Fruit fly (Drosophila melanogaster) whole organism, embryonic: ENCODE measurements around the gene Sap30.

Source experiments
- Bdp1 ChIP-seq: fragments of 200-800 bp; sonication (Bioruptor generic); optimal IDR thresholded peaks from 3 replicates; lab custom pipeline; 2016; ENCODE audit warnings: missing biosample characterization, missing genetic modification characterization
- Bteb2 ChIP-seq: fragments of 200-800 bp; sonication (Bioruptor generic); optimal IDR thresholded peaks from 2 replicates; lab custom pipeline; 2016; ENCODE audit warnings: missing biosample characterization, missing genetic modification characterization
- CG10147 ChIP-seq: fragments of 200-800 bp; sonication (Bioruptor generic); optimal IDR thresholded peaks from 2 replicates; lab custom pipeline; 2019; ENCODE audit warnings: missing biosample characterization, mild to moderate bottlenecking, missing genetic modification characterization, moderate library complexity
- CG10543 ChIP-seq: fragments of 200-800 bp; sonication (Bioruptor generic); optimal IDR thresholded peaks from 3 replicates; lab custom pipeline; 2017; ENCODE audit warnings: missing biosample characterization, mild to moderate bottlenecking, missing genetic modification characterization, moderate library complexity
- CG11560 ChIP-seq: fragments of 200-800 bp; sonication (Bioruptor generic); IDR thresholded peaks from 3 replicates; pipeline ENCODE4 v1.3.6; 2022; ENCODE audit warnings: missing biosample characterization, missing genetic modification characterization
- CG11695 ChIP-seq: fragments of 200-800 bp; sonication (Bioruptor generic); IDR thresholded peaks from 3 replicates; pipeline ENCODE4 v1.3.6; 2022; ENCODE audit warnings: missing biosample characterization, missing genetic modification characterization
- CG13424 ChIP-seq: fragments of 200-800 bp; sonication (Bioruptor generic); optimal IDR thresholded peaks from 2 replicates; lab custom pipeline; 2019; ENCODE audit warnings: missing biosample characterization, mild to moderate bottlenecking, missing genetic modification characterization, moderate library complexity
- CG1603 ChIP-seq: fragments of 200-800 bp; sonication (Bioruptor generic); optimal IDR thresholded peaks from 2 replicates; lab custom pipeline; 2019; ENCODE audit warnings: missing biosample characterization, mild to moderate bottlenecking, missing genetic modification characterization, moderate library complexity
- CG18599 ChIP-seq: fragments of 200-800 bp; sonication (Bioruptor generic); optimal IDR thresholded peaks from 3 replicates; lab custom pipeline; 2017; ENCODE audit warnings: missing biosample characterization, missing genetic modification characterization, mild to moderate bottlenecking, moderate library complexity, missing genetic modification reagents
- CG3163 ChIP-seq: fragments of 200-800 bp; sonication (Bioruptor generic); optimal IDR thresholded peaks from 3 replicates; lab custom pipeline; 2016; ENCODE audit warnings: missing biosample characterization, missing genetic modification characterization
- CG34422 ChIP-seq: fragments of 200-800 bp; sonication (Bioruptor generic); IDR thresholded peaks from 3 replicates; pipeline ENCODE4 v1.3.6; 2022; ENCODE audit warnings: missing biosample characterization, missing genetic modification characterization
- CG3838 ChIP-seq: fragments of 200-800 bp; sonication (Bioruptor generic); optimal IDR thresholded peaks from 3 replicates; lab custom pipeline; 2016; ENCODE audit warnings: missing biosample characterization, missing genetic modification characterization
- CG4820 ChIP-seq: fragments of 200-800 bp; sonication (Bioruptor generic); optimal IDR thresholded peaks from 3 replicates; lab custom pipeline; 2016; ENCODE audit warnings: missing biosample characterization, missing genetic modification characterization
- CG6175 ChIP-seq: fragments of 200-800 bp; sonication (Bioruptor generic); IDR thresholded peaks from 3 replicates; pipeline ENCODE4 v1.3.6; 2022; ENCODE audit warnings: missing biosample characterization, missing genetic modification characterization
- CG6272 ChIP-seq: fragments of 200-800 bp; sonication (Bioruptor generic); IDR thresholded peaks from 2 replicates; pipeline ENCODE4 v1.3.6; 2022; ENCODE audit warnings: missing biosample characterization, missing genetic modification characterization
- CG6791 ChIP-seq: fragments of 200-800 bp; sonication (Bioruptor generic); IDR thresholded peaks from 3 replicates; pipeline ENCODE4 v1.3.6; 2022; ENCODE audit warnings: missing biosample characterization, missing genetic modification characterization; ENCODE audit not compliant: partially characterized antibody
- CG7372 ChIP-seq: fragments of 200-800 bp; sonication (Bioruptor generic); IDR thresholded peaks from 2 replicates; pipeline ENCODE4 v1.3.6; 2022; ENCODE audit warnings: missing biosample characterization, missing genetic modification characterization
- CG7963 ChIP-seq: fragments of 200-800 bp; sonication (Bioruptor generic); IDR thresholded peaks from 3 replicates; pipeline ENCODE4 v1.3.6; 2022; ENCODE audit warnings: missing biosample characterization, missing genetic modification characterization; ENCODE audit not compliant: partially characterized antibody
- CG8290 ChIP-seq, 3 experiments: fragments of 200-800 bp; sonication (Bioruptor generic); optimal IDR thresholded peaks; 2 replicates each; lab custom pipeline; 2016 to 2019; ENCODE audit warnings: missing biosample characterization in 3 of 3, missing genetic modification characterization in 3 of 3, mild to moderate bottlenecking in 2 of 3, moderate library complexity in 1 of 3
- CoRest ChIP-seq: fragments of 200-800 bp; sonication (Bioruptor generic); optimal IDR thresholded peaks from 3 replicates; lab custom pipeline; 2018; ENCODE audit warnings: missing biosample characterization, mild to moderate bottlenecking, missing genetic modification characterization, moderate library complexity
- Dp ChIP-seq: fragments of 200-800 bp; sonication (Bioruptor generic); optimal IDR thresholded peaks from 2 replicates; lab custom pipeline; 2018; ENCODE audit warnings: missing biosample characterization, mild to moderate bottlenecking, missing genetic modification characterization, moderate library complexity
- Gsc ChIP-seq: fragments of 200-800 bp; sonication (Bioruptor generic); IDR thresholded peaks from 2 replicates; pipeline ENCODE4 v1.3.6; 2022; ENCODE audit warnings: missing biosample characterization, missing genetic modification characterization
- Lhr ChIP-seq: fragments of 200-800 bp; sonication (Bioruptor generic); optimal IDR thresholded peaks from 3 replicates; lab custom pipeline; 2017; ENCODE audit warnings: mild to moderate bottlenecking, missing biosample characterization, missing genetic modification reagents, missing genetic modification characterization
- Max ChIP-seq: fragments of 200-800 bp; sonication (Bioruptor generic); optimal IDR thresholded peaks from 2 replicates; lab custom pipeline; 2016; ENCODE audit warnings: missing biosample characterization, mild to moderate bottlenecking, missing genetic modification characterization
- Nf-YA ChIP-seq: fragments of 200-800 bp; sonication (Bioruptor generic); IDR thresholded peaks from 2 replicates; pipeline ENCODE4 v1.3.6; 2022; ENCODE audit warnings: missing biosample characterization, missing genetic modification characterization
- Opbp ChIP-seq: fragments of 200-800 bp; sonication (Bioruptor generic); IDR thresholded peaks from 3 replicates; pipeline ENCODE4 v1.3.6; 2022; ENCODE audit warnings: missing biosample characterization, missing genetic modification characterization; ENCODE audit not compliant: partially characterized antibody
- Ptx1 ChIP-seq: fragments of 200-800 bp; sonication (Bioruptor generic); IDR thresholded peaks from 2 replicates; pipeline ENCODE4 v1.3.6; 2022; ENCODE audit warnings: missing biosample characterization, missing genetic modification characterization
- Stat92E ChIP-seq, 3 experiments: fragments of >200 bp in 2 of 3; fragments of 200-800 bp in 1 of 3; sonication (Bioruptor generic) in 1 of 3; optimal IDR thresholded peaks; 2 replicates each; lab custom pipeline; 2017 to 2019; ENCODE audit warnings: missing biosample characterization in 3 of 3, missing genetic modification characterization in 3 of 3, mild to moderate bottlenecking in 1 of 3, moderate library complexity in 1 of 3
- YL-1 ChIP-seq: fragments of 200-800 bp; sonication (Bioruptor generic); optimal IDR thresholded peaks from 3 replicates; lab custom pipeline; 2017; ENCODE audit warnings: missing biosample characterization, mild to moderate bottlenecking, missing genetic modification characterization
- ara ChIP-seq: fragments of 200-800 bp; sonication (Bioruptor generic); IDR thresholded peaks from 2 replicates; pipeline ENCODE4 v1.3.6; 2022; ENCODE audit warnings: missing biosample characterization, missing genetic modification characterization
- cato ChIP-seq: fragments of 200-800 bp; sonication (Bioruptor generic); optimal IDR thresholded peaks from 2 replicates; lab custom pipeline; 2016; ENCODE audit warnings: missing biosample characterization, missing genetic modification characterization, borderline replicate concordance
- cwo ChIP-seq: fragments of 200-800 bp; sonication (Bioruptor generic); optimal IDR thresholded peaks from 3 replicates; lab custom pipeline; 2017; ENCODE audit warnings: missing biosample characterization, missing genetic modification characterization, mild to moderate bottlenecking, moderate library complexity, missing genetic modification reagents
- da ChIP-seq: fragments of 200-800 bp; sonication (Bioruptor generic); optimal IDR thresholded peaks from 2 replicates; lab custom pipeline; 2016; ENCODE audit warnings: missing biosample characterization, missing genetic modification characterization
- dmrt11E ChIP-seq: fragments of 200-800 bp; sonication (Bioruptor generic); optimal IDR thresholded peaks from 3 replicates; lab custom pipeline; 2018; ENCODE audit warnings: missing biosample characterization, mild to moderate bottlenecking, missing genetic modification characterization, moderate library complexity
- fd64A ChIP-seq: fragments of 200-800 bp; sonication (Bioruptor generic); optimal IDR thresholded peaks from 3 replicates; lab custom pipeline; 2018; ENCODE audit warnings: missing biosample characterization, mild to moderate bottlenecking, missing genetic modification characterization
- grn ChIP-seq: fragments of 200-800 bp; sonication (Bioruptor generic); optimal IDR thresholded peaks from 3 replicates; lab custom pipeline; 2017; ENCODE audit warnings: missing biosample characterization, missing genetic modification characterization
- gt ChIP-seq: fragments of 200-800 bp; sonication (Bioruptor generic); IDR thresholded peaks from 2 replicates; pipeline ENCODE4 v1.3.6; 2022; ENCODE audit warnings: missing biosample characterization, missing genetic modification characterization
- hth ChIP-seq: fragments of >200 bp; optimal IDR thresholded peaks from 2 replicates; lab custom pipeline; 2017; ENCODE audit warnings: inconsistent platforms
- ken ChIP-seq: fragments of 200-800 bp; sonication (Bioruptor generic); IDR thresholded peaks from 3 replicates; pipeline ENCODE4 v1.3.6; 2022; ENCODE audit warnings: missing biosample characterization, missing genetic modification characterization
- klu ChIP-seq: fragments of 200-800 bp; sonication (Bioruptor generic); IDR thresholded peaks from 2 replicates; pipeline ENCODE4 v1.3.6; 2022; ENCODE audit warnings: missing biosample characterization, missing genetic modification characterization
- nau ChIP-seq: fragments of 200-800 bp; sonication (Bioruptor generic); optimal IDR thresholded peaks from 3 replicates; lab custom pipeline; 2017; ENCODE audit warnings: missing biosample characterization, mild to moderate bottlenecking, missing genetic modification characterization, missing genetic modification reagents
- oc ChIP-seq: fragments of 200-800 bp; sonication (Bioruptor generic); optimal IDR thresholded peaks from 2 replicates; lab custom pipeline; 2018; ENCODE audit warnings: missing biosample characterization, mild to moderate bottlenecking, missing genetic modification characterization, moderate library complexity
- pho ChIP-seq: fragments of 200-800 bp; sonication (Bioruptor generic); optimal IDR thresholded peaks from 2 replicates; lab custom pipeline; 2016; ENCODE audit warnings: missing biosample characterization, missing genetic modification characterization
- pzg ChIP-seq: fragments of 200-800 bp; sonication (Bioruptor generic); optimal IDR thresholded peaks from 3 replicates; lab custom pipeline; 2018; ENCODE audit warnings: missing biosample characterization, mild to moderate bottlenecking, missing genetic modification characterization, moderate library complexity
- sima ChIP-seq: fragments of 200-800 bp; sonication (Bioruptor generic); optimal IDR thresholded peaks from 2 replicates; lab custom pipeline; 2016; ENCODE audit warnings: missing biosample characterization, missing genetic modification characterization
- so ChIP-seq: fragments of 200-800 bp; sonication (Bioruptor generic); IDR thresholded peaks from 3 replicates; pipeline ENCODE4 v1.3.6; 2022; ENCODE audit warnings: missing biosample characterization, missing genetic modification characterization
- stwl ChIP-seq: fragments of 200-800 bp; sonication (Bioruptor generic); optimal IDR thresholded peaks from 3 replicates; lab custom pipeline; 2018; ENCODE audit warnings: missing biosample characterization, mild to moderate bottlenecking, missing genetic modification characterization, moderate library complexity
- vnd ChIP-seq: fragments of 200-800 bp; sonication (Bioruptor generic); IDR thresholded peaks from 3 replicates; pipeline ENCODE4 v1.3.6; 2022; ENCODE audit warnings: missing biosample characterization, missing genetic modification characterization; ENCODE audit not compliant: partially characterized antibody
- z ChIP-seq: fragments of 200-800 bp; sonication (Bioruptor generic); IDR thresholded peaks from 3 replicates; pipeline ENCODE4 v1.3.6; 2022; ENCODE audit warnings: missing biosample characterization, missing genetic modification characterization

Gene Sap30

DNA sequence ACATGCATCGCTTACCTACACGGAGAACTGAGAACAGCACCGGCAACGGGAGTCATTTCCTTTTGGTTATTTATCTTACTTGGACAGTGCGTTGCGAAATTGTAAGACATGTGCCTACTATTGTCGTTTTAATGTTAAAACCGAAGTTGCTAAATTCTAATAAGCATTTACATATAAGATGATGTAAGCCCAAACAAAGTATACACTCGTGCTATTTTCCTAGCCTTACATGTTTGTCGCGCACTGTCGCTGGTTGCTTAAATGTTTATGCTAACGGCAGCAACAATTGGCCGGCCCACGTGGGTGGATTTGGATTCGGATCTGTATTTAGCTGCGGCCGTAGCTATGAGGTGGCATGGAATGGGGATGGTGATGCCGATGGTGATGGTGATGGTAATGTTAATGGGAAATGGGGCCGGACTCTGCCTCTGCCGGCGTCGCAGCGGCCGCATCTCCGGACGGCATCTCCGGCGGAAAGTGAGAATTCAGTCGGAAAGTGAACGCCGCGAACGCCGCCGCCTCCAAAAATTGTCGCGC is 24.2 kb downstream of the Sap30 start, which contains the start of gene CG4829 (continued):
- TF ChIP-seq CG11560 (tag; lab: Robert Waterston, UW) (peak; percentile 69), CG6272 (GFP tag; lab: Robert Waterston, UW) (peak; percentile 74), CG1603 (tag; lab: Kevin White, UChicago) (peak; percentile 95), CG18599 (GFP tag; lab: Kevin White, UChicago) (peak; percentile 87), nau (peak; percentile 79), cwo (GFP tag; lab: Kevin White, UChicago) (peak; percentile 77), da (GFP tag; lab: Kevin White, UChicago) (peak; percentile 40), ken (GFP tag; lab: Robert Waterston, UW) (peak; percentile 81), CG6791 (no peak), CG7372 (peak; percentile 79), Nf-YA (GFP tag; lab: Robert Waterston, UW) (peak; percentile 72), Bdp1 (GFP tag; lab: Kevin White, UChicago) (peak; percentile 65), Max (GFP tag; lab: Kevin White, UChicago) (peak; percentile 79), gt (GFP tag; lab: Robert Waterston, UW) (no peak; the same call in 1 of the 2 replicates), CoRest (tag; lab: Kevin White, UChicago) (peak; percentile 90), Lhr (peak; percentile 44), vnd (no peak), CG6175 (peak; percentile 73; the same call in 2 of the 3 replicates), Stat92E (GFP tag; optimal IDR thresholded peaks at IDR 0.05; lab: Kevin White, UChicago) (no peak), dmrt11E (tag; lab: Kevin White, UChicago) (peak; percentile 63), Dp (GFP tag; lab: Kevin White, UChicago) (no peak), grn (GFP tag; lab: Kevin White, UChicago) (no peak), Opbp (GFP tag; lab: Robert Waterston, UW) (no peak), CG4820 (GFP tag; lab: Kevin White, UChicago) (peak; percentile 88), pho (peak; percentile 74), z (GFP tag; lab: Robert Waterston, UW) (0 out of 3 replicates have a peak, but pooled peaks have one; percentile 30), YL-1 (no peak), cato (peak; percentile 69), CG3163 (GFP tag; lab: Kevin White, UChicago) (peak; percentile 56), Bteb2 (GFP tag; lab: Kevin White, UChicago) (peak; percentile 84), CG10147 (GFP tag; lab: Kevin White, UChicago) (peak; percentile 84), ara (peak; percentile 84), stwl (tag; lab: Kevin White, UChicago) (peak; percentile 5), klu (peak; percentile 79), pzg (GFP tag; lab: Kevin White, UChicago) (peak; percentile 7), Ptx1 (GFP tag; lab: Robert Waterston, UW) (peak; percentile 90), CG8290 (GFP tag; optimal IDR thresholded peaks at IDR 0.05; lab: Kevin White, UChicago) (peak; percentile 11), CG8290 (tag; optimal IDR thresholded peaks at IDR 0.05; lab: Kevin White, UChicago) (peak in 1 of 2 experiments; percentile 97), CG10543 (peak; percentile 84), Gsc (peak; percentile 64), fd64A (GFP tag; lab: Kevin White, UChicago) (peak; percentile 82), oc (peak; percentile 85), CG7963 (no peak), so (GFP tag; lab: Robert Waterston, UW) (peak; percentile 89), sima (GFP tag; lab: Kevin White, UChicago) (peak; percentile 68), CG3838 (peak; percentile 45), CG34422 (peak; percentile 90), CG13424 (tag; lab: Kevin White, UChicago) (peak; percentile 92), hth (lab: Kevin White, UChicago) (no peak), CG11695 (GFP tag; lab: Robert Waterston, UW) (peak; percentile 95)
